Fruit fly (Drosophila melanogaster) whole organism, larva: ENCODE results near the gene Sfp26Ac.
A peak's percentile ranks its signal among the peaks of the same experiment; 100 is the strongest.

Experiments used
- noc ChIP-seq: fragments of 200-800 bp; sonication (Bioruptor generic); optimal IDR thresholded peaks from 3 replicates; lab custom pipeline; 2019; ENCODE audit warnings: missing biosample characterization, mild to moderate bottlenecking, missing genetic modification characterization, moderate library complexity

Sfp26Ac gene

DNA sequence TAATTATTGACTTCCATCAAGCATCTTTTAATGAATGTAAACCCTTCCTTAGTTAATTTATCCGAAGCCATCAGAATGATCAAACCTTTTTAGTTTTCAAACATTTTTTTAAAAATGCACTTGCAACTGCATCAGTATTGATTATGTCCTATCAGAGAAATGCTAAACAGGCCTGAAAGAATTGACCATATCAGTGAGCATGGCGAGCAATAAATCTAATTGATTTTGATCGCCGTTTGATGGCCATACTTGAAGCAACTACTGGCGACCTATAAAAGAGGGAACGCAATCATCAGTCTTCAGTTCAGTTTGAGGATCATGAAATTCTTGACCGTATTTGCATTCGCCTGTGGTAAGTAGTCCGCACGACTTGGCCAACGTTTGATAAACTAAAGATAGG lies 1.1 kb upstream of the Sfp26Ac start, which contains the start of gene CG9029:
Gene CG9029 (plus strand): TSS at position 301 of the 400 bp plus-strand sequence.
- no peak for TF ChIP-seq noc (tag; lab: Kevin White, UChicago)

DNA sequence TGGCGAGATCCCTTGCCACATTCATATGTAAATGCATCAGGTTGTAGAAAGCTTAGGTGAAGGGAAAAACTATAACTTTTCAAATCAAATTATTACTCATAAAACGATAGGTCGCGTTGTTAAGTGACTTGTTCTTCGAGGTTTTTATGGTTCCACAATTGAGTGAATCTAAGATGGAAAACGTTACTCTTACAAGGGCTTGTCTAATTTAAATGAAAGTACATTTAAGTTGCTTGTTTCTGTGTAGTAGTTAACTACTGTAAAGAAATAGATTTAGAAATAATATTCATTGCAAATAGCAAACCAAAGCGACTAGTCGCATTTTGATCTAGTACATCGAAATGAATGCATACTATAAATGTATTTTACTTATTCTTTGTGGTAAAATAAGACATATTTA lies 1.1 kb downstream of the Sfp26Ac start, which contains the start of gene CG44574:
Gene CG44574 (plus strand): TSS at position 301 of the 400 bp plus-strand sequence.
- no peak for TF ChIP-seq noc (tag; lab: Kevin White, UChicago)

dm6 chr2L:5881181-5881580 lies 3.4 kb downstream of the Sfp26Ac start:
- no peak for TF ChIP-seq noc (tag; lab: Kevin White, UChicago)

- TF ChIP-seq noc (tag; lab: Kevin White, UChicago): peak; percentile 65
Measured at dm6 chr2L:5879363-5879934, 5.1 kb downstream of the Sfp26Ac start, which contains the start of gene rau. Gene rau, minus strand, starts transcription at chr2L:5879498.

dm6 chr2L:5876474-5877067 lies 8.0 kb downstream of the Sfp26Ac start:
- peak; percentile 49 for TF ChIP-seq noc (tag; lab: Kevin White, UChicago)

DNA sequence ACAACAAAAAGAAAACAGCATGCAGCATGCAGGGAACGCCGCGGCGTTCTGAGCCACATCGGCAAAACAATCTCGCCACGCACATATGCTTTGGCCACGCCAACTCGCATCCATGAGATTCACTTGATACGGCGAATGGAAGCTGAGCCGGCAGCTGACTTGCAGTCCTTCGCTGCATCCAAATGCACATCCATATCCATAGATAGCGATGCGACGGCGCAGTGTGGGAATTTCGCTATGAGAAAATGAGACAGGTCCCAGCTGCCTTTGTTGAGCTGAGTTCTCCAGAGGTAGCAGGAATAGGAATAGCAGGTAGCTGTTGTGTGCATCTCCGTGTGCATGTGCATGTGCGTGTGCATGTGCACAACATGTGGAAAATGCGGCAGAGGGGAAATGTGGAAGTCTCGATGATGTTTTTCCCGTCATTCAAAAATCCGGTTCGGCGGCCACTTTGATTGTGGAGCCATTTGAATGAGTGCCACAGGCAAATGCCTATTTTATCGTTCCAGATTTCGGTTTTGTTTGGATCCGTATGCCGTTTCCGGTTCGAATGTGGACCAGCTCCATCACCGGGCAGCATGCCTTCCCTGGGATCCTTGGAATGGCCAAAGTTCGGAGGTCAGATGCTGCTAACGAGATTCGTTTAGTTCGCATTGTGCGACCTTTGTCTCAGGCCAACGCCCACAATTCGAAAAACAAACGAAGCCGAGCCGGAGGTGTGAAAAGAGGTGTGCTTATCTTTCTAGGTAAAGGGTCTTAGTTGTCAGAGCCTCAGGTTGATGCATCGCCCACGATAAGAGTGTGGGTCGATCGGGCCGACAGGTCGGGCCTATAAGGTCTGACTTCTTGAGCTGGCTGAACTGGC lies 13.5 kb downstream of the Sfp26Ac start:
- TF ChIP-seq noc (tag; lab: Kevin White, UChicago): no peak

- no peak for TF ChIP-seq noc (tag; lab: Kevin White, UChicago)
Measured at dm6 chr2L:5866791-5867190, 17.8 kb downstream of the Sfp26Ac start.

dm6 chr2L:5856786-5857185 lies 27.8 kb downstream of the Sfp26Ac start:
- TF ChIP-seq noc (tag; lab: Kevin White, UChicago): no peak
